Fruit fly (Drosophila melanogaster): ENCODE results near the gene csw.

csw gene

dm6 chrX:2134226-2134880, 40.3 kb downstream of the csw start (continued):
- TF ChIP-seq CG8089 (GFP tag; optimal IDR thresholded peaks at IDR 0.05) (peak; percentile 15), lola (GFP tag; optimal IDR thresholded peaks at IDR 0.05) (peak in 1 of 3 experiments; percentile 63), Hr39 (optimal IDR thresholded peaks at IDR 0.05) (no peak), CG17568 (GFP tag; optimal IDR thresholded peaks at IDR 0.05) (peak; percentile 28), ara (GFP tag; IDR thresholded peaks at IDR 0.05) (peak; percentile 57), ac (GFP tag; optimal IDR thresholded peaks at IDR 0.05) (no peak), vvl (GFP tag; IDR thresholded peaks at IDR 0.05) (peak; percentile 76), Neu2 (GFP tag; optimal IDR thresholded peaks at IDR 0.05; ENCODE audit: borderline replicate concordance) (peak; percentile 34), chif (GFP tag; optimal IDR thresholded peaks at IDR 0.05) (peak; percentile 41 to 74), CG4617 (GFP tag; optimal IDR thresholded peaks at IDR 0.05; ENCODE audit: borderline replicate concordance) (no peak), CG11504 (tag; optimal IDR thresholded peaks at IDR 0.05) (peak; percentile 82), NK7.1 (GFP tag; optimal IDR thresholded peaks at IDR 0.05) (no peak), Drgx (GFP tag; IDR thresholded peaks at IDR 0.05) (peak; percentile 71), ci (GFP tag; IDR thresholded peaks at IDR 0.05) (peak; percentile 75; the same call in 2 of the 3 replicates), lab (GFP tag; optimal IDR thresholded peaks at IDR 0.05) (peak; percentile 81), org-1 (GFP tag; optimal IDR thresholded peaks at IDR 0.05) (peak; percentile 51), CG32767 (GFP tag; IDR thresholded peaks at IDR 0.05) (peak; percentile 50; the same call in 1 of the 2 replicates), cas (GFP tag; IDR thresholded peaks at IDR 0.05) (no peak), nmo (GFP tag; optimal IDR thresholded peaks at IDR 0.05) (peak; percentile 63), tap (tag; optimal IDR thresholded peaks at IDR 0.05) (peak; percentile 83), Hr78 (GFP tag; optimal IDR thresholded peaks at IDR 0.05) (no peak), Xrp1 (GFP tag; IDR thresholded peaks at IDR 0.05) (peak; percentile 74), CG43689 (GFP tag; IDR thresholded peaks at IDR 0.05) (no peak), Fer3 (tag; optimal IDR thresholded peaks at IDR 0.05) (peak; percentile 61), Blimp-1 (GFP tag; optimal IDR thresholded peaks at IDR 0.05) (peak; percentile 75), ato (GFP tag; IDR thresholded peaks at IDR 0.05; ENCODE audit: partially characterized antibody) (no peak), Dll (GFP tag; IDR thresholded peaks at IDR 0.05; ENCODE audit: partially characterized antibody) (no peak), vnd (GFP tag; IDR thresholded peaks at IDR 0.05; ENCODE audit: partially characterized antibody) (no peak), repo (GFP tag; optimal IDR thresholded peaks at IDR 0.05) (peak; percentile 33), CG12104 (GFP tag; optimal IDR thresholded peaks at IDR 0.05) (peak; percentile 22), CG18599 (GFP tag; optimal IDR thresholded peaks at IDR 0.05) (peak; percentile 84), CG8924 (tag; optimal IDR thresholded peaks at IDR 0.05) (peak; percentile 76), sisA (GFP tag; IDR thresholded peaks at IDR 0.05) (peak; percentile 67), Hand (GFP tag; optimal IDR thresholded peaks at IDR 0.05) (peak; percentile 38), CG4360 (GFP tag; IDR thresholded peaks at IDR 0.05) (peak; percentile 27; the same call in 1 of the 2 replicates), knrl (GFP tag; IDR thresholded peaks at IDR 0.05; ENCODE audit: partially characterized antibody) (no peak), CG14014 (GFP tag; IDR thresholded peaks at IDR 0.05) (peak; percentile 56; the same call in 1 of the 2 replicates), CG3995 (GFP tag; optimal IDR thresholded peaks at IDR 0.05) (no peak), toy (GFP tag; IDR thresholded peaks at IDR 0.05) (no peak), CG31388 (GFP tag; optimal IDR thresholded peaks at IDR 0.05) (peak; percentile 36), CG3065 (GFP tag; optimal IDR thresholded peaks at IDR 0.05) (no peak), dmrt99B (tag; optimal IDR thresholded peaks at IDR 0.05) (peak; percentile 84), CG11560 (tag; IDR thresholded peaks at IDR 0.05) (no peak), CG10147 (GFP tag; optimal IDR thresholded peaks at IDR 0.05) (peak; percentile 55), CG4730 (GFP tag; IDR thresholded peaks at IDR 0.05) (no peak), CG7839 (tag; optimal IDR thresholded peaks at IDR 0.05) (peak; percentile 78), Abd-B (GFP tag; optimal IDR thresholded peaks at IDR 0.05) (peak; percentile 45), sd (tag; optimal IDR thresholded peaks at IDR 0.05) (no peak), dpn (GFP tag; optimal IDR thresholded peaks at IDR 0.05) (peak; percentile 54 to 57)

Data from whole organism, embryonic.